Worm (Caenorhabditis elegans): ENCODE results near the gene arrd-18.

arrd-18 gene

ce11 chrV:3324178-3324577 lies 12.3 kb upstream of the arrd-18 start, which contains the start of gene C17B7.8:
C17B7.8 (minus strand) TSS chrV:3324278.
- no peak for TF ChIP-seq egl-27 (tag; optimal IDR thresholded peaks at IDR 0.05)
- TF ChIP-seq saeg-2 (GFP tag; IDR thresholded peaks at IDR 0.05): no peak
- no peak for TF ChIP-seq lin-39 (tag; optimal IDR thresholded peaks at IDR 0.05)
- TF ChIP-seq ceh-32 (tag; optimal IDR thresholded peaks at IDR 0.05; ENCODE audit: poor library complexity): no peak
- TF ChIP-seq nhr-11 (tag; optimal IDR thresholded peaks at IDR 0.05): no peak
- no peak for TF ChIP-seq madf-9 (GFP tag; conservative IDR thresholded peaks at IDR 0.05)
- no peak for TF ChIP-seq ZK337.2 (GFP tag; IDR thresholded peaks at IDR 0.05)
- peak; percentile 31 for TF ChIP-seq aha-1 (tag)
- no peak for TF ChIP-seq ZK546.5 (tag; optimal IDR thresholded peaks at IDR 0.05)

- TF ChIP-seq nhr-111 (GFP tag; optimal IDR thresholded peaks at IDR 0.05) (no peak), aly-2 (tag; optimal IDR thresholded peaks at IDR 0.05) (no peak), nhr-77 (tag; optimal IDR thresholded peaks at IDR 0.05) (no peak), F37D6.2 (tag; optimal IDR thresholded peaks at IDR 0.05) (no peak), nhr-237 (tag; optimal IDR thresholded peaks at IDR 0.05) (no peak), egl-27 (tag; optimal IDR thresholded peaks at IDR 0.05) (no peak)
These were observed 8.5 kb upstream of the arrd-18 start, which contains the start of gene C17B7.14 for ce11 chrV:3320432-3320831. C17B7.14 (minus strand) TSS chrV:3320532.

ce11 chrV:3320005-3320404 lies 8.1 kb upstream of the arrd-18 start, which contains the start of gene F35F10.14:
F35F10.14 (minus strand) TSS chrV:3320105.
- TF ChIP-seq unc-130 (GFP tag; optimal IDR thresholded peaks at IDR 0.05) (no peak), ctbp-1 (GFP tag; IDR thresholded peaks at IDR 0.05) (no peak), lir-3 (tag; optimal IDR thresholded peaks at IDR 0.05) (no peak), tra-1 (GFP tag; IDR thresholded peaks at IDR 0.05) (no peak)

ce11 chrV:3318975-3319374 lies 7.1 kb upstream of the arrd-18 start, which contains the start of gene F35F10.13:
F35F10.13 (minus strand) TSS chrV:3319075.
- TF ChIP-seq ces-1 (GFP tag; optimal IDR thresholded peaks at IDR 0.05) (no peak), lin-29 (GFP tag; IDR thresholded peaks at IDR 0.05) (no peak), duxl-1 (tag; optimal IDR thresholded peaks at IDR 0.05; ENCODE audit: poor library complexity) (no peak), nhr-42 (GFP tag; IDR thresholded peaks at IDR 0.05) (no peak), lsy-2 (tag; optimal IDR thresholded peaks at IDR 0.05) (no peak), sdz-12 (GFP tag; optimal IDR thresholded peaks at IDR 0.05) (no peak), ceh-62 (tag; optimal IDR thresholded peaks at IDR 0.05) (no peak), lin-38 (GFP tag; IDR thresholded peaks at IDR 0.05) (no peak)

ce11 chrV:3316108-3316507 lies 4.2 kb upstream of the arrd-18 start, which contains the start of gene F35F10.1:
F35F10.1 (plus strand) TSS chrV:3316307.
- no peak for TF ChIP-seq snpc-4 (tag; optimal IDR thresholded peaks at IDR 0.05)
- TF ChIP-seq ztf-11 (tag; optimal IDR thresholded peaks at IDR 0.05): no peak
- no peak for TF ChIP-seq hmg-1.1 (GFP tag; IDR thresholded peaks at IDR 0.05)
- no peak for TF ChIP-seq spr-3 (GFP tag; optimal IDR thresholded peaks at IDR 0.05)
- TF ChIP-seq hlh-30 (tag; optimal IDR thresholded peaks at IDR 0.05; ENCODE audit: insufficient read depth): no peak

ce11 chrV:3315308-3315707 lies 3.4 kb upstream of the arrd-18 start, which contains the start of gene arrd-19:
arrd-19 (minus strand) TSS chrV:3315516.
- TF ChIP-seq ceh-44 (GFP tag; IDR thresholded peaks at IDR 0.05): no peak
- peak; percentile 90 for TF ChIP-seq nhr-28 (tag; optimal IDR thresholded peaks at IDR 0.05)
- TF ChIP-seq D1046.2 (GFP tag; IDR thresholded peaks at IDR 0.05): no peak
- peak; percentile 89 for TF ChIP-seq dve-1 (tag; optimal IDR thresholded peaks at IDR 0.05; ENCODE audit: insufficient read depth)
- peak; percentile 26 to 79 for TF ChIP-seq lsy-2 (tag; optimal IDR thresholded peaks at IDR 0.05)
- no peak for TF ChIP-seq egl-27 (tag; optimal IDR thresholded peaks at IDR 0.05)
- peak; percentile 57 for TF ChIP-seq nhr-6 (tag; optimal IDR thresholded peaks at IDR 0.05)
- TF ChIP-seq hmg-1.1 (GFP tag; IDR thresholded peaks at IDR 0.05): peak; percentile 93
- TF ChIP-seq lin-1 (GFP tag; IDR thresholded peaks at IDR 0.05): peak; percentile 89
- TF ChIP-seq arid-1 (GFP tag; conservative IDR thresholded peaks at IDR 0.05): peak; percentile 67; the same call in 1 of the 2 replicates
- TF ChIP-seq zip-2 (tag; optimal IDR thresholded peaks at IDR 0.05): peak; percentile 5
- peak; percentile 93 for TF ChIP-seq hlh-11 (tag; optimal IDR thresholded peaks at IDR 0.05)
- TF ChIP-seq Y75B8A.6 (GFP tag; IDR thresholded peaks at IDR 0.05): no peak
- TF ChIP-seq nhr-77 (tag; optimal IDR thresholded peaks at IDR 0.05): peak; percentile 79
- TF ChIP-seq T26A8.4 (GFP tag; IDR thresholded peaks at IDR 0.05): no peak
- TF ChIP-seq rbr-2 (tag; optimal IDR thresholded peaks at IDR 0.05): peak; percentile 56
- TF ChIP-seq nhr-11 (tag; optimal IDR thresholded peaks at IDR 0.05): peak; percentile 74
- peak; percentile 72 for TF ChIP-seq fkh-10 (GFP tag; optimal IDR thresholded peaks at IDR 0.05)

Measured in whole organism, L4 larva.